Worm (Caenorhabditis elegans): Measurements from ENCODE around the gene dnj-9.

ce11 chrII:4870691-4871090 is 18.8 kb downstream of the dnj-9 start, which contains the start of gene col-20:
- TF ChIP-seq nhr-41 (GFP tag; IDR thresholded peaks at IDR 0.05) (no peak), ceh-82 (tag; optimal IDR thresholded peaks at IDR 0.05) (no peak), fkh-10 (GFP tag; optimal IDR thresholded peaks at IDR 0.05) (no peak), mdt-29 (GFP tag; IDR thresholded peaks at IDR 0.05) (no peak), ceh-62 (tag; optimal IDR thresholded peaks at IDR 0.05) (no peak), lsy-2 (tag; optimal IDR thresholded peaks at IDR 0.05) (no peak), ceh-20 (GFP tag; IDR thresholded peaks at IDR 0.05) (no peak), nhr-77 (tag; optimal IDR thresholded peaks at IDR 0.05) (no peak), F10B5.3 (tag; optimal IDR thresholded peaks at IDR 0.05) (no peak), Y75B8A.6 (GFP tag; IDR thresholded peaks at IDR 0.05) (no peak), nhr-28 (tag; optimal IDR thresholded peaks at IDR 0.05) (no peak)
